Worm (Caenorhabditis elegans): Measurements from ENCODE around the gene ced-2.

DNA sequence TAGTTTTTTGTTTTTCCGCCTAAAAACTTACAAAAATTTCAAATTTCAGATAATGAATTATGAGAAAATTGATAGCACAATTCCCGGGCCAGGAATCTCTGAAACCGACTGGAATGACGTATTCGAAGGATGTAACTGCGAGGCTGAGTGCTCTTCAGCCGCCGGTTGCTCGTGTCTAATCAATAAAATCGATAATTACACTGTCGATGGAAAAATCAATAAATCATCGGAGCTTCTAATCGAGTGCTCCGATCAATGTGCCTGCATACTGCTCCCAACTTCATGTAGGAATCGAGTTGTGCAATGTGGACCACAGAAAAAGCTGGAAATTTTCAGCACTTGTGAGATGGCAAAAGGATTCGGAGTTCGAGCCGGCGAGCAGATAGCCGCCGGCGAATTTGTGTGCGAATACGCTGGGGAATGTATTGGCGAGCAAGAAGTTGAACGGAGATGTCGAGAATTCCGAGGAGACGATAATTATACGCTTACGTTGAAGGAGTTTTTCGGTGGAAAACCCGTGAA is 5.9 kb downstream of the ced-2 start:
- TF ChIP-seq pes-1 (GFP tag; IDR thresholded peaks at IDR 0.05) (no peak), ama-1 (optimal IDR thresholded peaks at IDR 0.05) (no peak), tbx-37 (GFP tag; conservative IDR thresholded peaks at IDR 0.05) (no peak), ceh-13 (GFP tag; optimal IDR thresholded peaks at IDR 0.05) (no peak), flt-1 (GFP tag; IDR thresholded peaks at IDR 0.05) (no peak), ets-7 (tag; optimal IDR thresholded peaks at IDR 0.05) (no peak), scrt-1 (GFP tag; IDR thresholded peaks at IDR 0.05) (no peak), hmg-4 (GFP tag; optimal IDR thresholded peaks at IDR 0.05) (no peak)
